Worm (Caenorhabditis elegans) whole organism, L2 larva: ENCODE data around the gene C56G2.22.

Source experiments
- aly-2 ChIP-seq: fragments of 150-350 bp; optimal IDR thresholded peaks from 2 replicates; lab custom pipeline; 2014; ENCODE audit warnings: missing biosample characterization, missing genetic modification characterization
- ceh-82 ChIP-seq: fragments of 150-350 bp; optimal IDR thresholded peaks from 2 replicates; lab custom pipeline; 2014; ENCODE audit warnings: missing biosample characterization, missing genetic modification characterization
- elt-3 ChIP-seq: sonication (generic microtip); optimal IDR thresholded peaks from 2 replicates; lab custom pipeline; 2017; ENCODE audit warnings: missing biosample characterization, missing genetic modification characterization
- fos-1 ChIP-seq: fragments of 150-350 bp; optimal IDR thresholded peaks from 2 replicates; lab custom pipeline; 2014; ENCODE audit warnings: missing biosample characterization, missing genetic modification characterization
- lin-11 ChIP-seq: fragments of 150-350 bp; sonication (generic microtip); optimal IDR thresholded peaks from 2 replicates; lab custom pipeline; 2014; ENCODE audit warnings: missing biosample characterization, missing genetic modification characterization, inconsistent platforms, mixed read lengths
- lin-39 ChIP-seq: fragments of 150-350 bp; optimal IDR thresholded peaks from 2 replicates; lab custom pipeline; 2014; ENCODE audit warnings: missing biosample characterization, missing genetic modification reagents, missing genetic modification characterization
- lsy-2 ChIP-seq, 2 experiments: fragments of 150-350 bp in 1 of 2; sonication (generic microtip) in 1 of 2; optimal IDR thresholded peaks; 2 replicates each; lab custom pipeline; 2014 to 2017; ENCODE audit warnings: missing biosample characterization in 2 of 2, missing genetic modification characterization in 2 of 2
- mdl-1 ChIP-seq, 2 experiments: fragments of 150-350 bp in 1 of 2; sonication (generic microtip) in 1 of 2; optimal IDR thresholded peaks; 2 replicates each; lab custom pipeline; 2017; ENCODE audit warnings: missing biosample characterization in 2 of 2, missing genetic modification characterization in 2 of 2
- nhr-12 ChIP-seq: fragments of 150-350 bp; optimal IDR thresholded peaks from 2 replicates; lab custom pipeline; 2014; ENCODE audit warnings: missing biosample characterization, missing genetic modification characterization
- nhr-23 ChIP-seq: fragments of 150-350 bp; optimal IDR thresholded peaks from 2 replicates; lab custom pipeline; 2014; ENCODE audit warnings: missing biosample characterization, missing genetic modification reagents, missing genetic modification characterization
- snpc-4 ChIP-seq: fragments of 150-350 bp; optimal IDR thresholded peaks from 2 replicates; lab custom pipeline; 2014; ENCODE audit warnings: missing biosample characterization, missing genetic modification characterization
- ztf-4 ChIP-seq: fragments of 150-350 bp; optimal IDR thresholded peaks from 2 replicates; lab custom pipeline; 2014; ENCODE audit warnings: missing biosample characterization, missing genetic modification characterization

DNA sequence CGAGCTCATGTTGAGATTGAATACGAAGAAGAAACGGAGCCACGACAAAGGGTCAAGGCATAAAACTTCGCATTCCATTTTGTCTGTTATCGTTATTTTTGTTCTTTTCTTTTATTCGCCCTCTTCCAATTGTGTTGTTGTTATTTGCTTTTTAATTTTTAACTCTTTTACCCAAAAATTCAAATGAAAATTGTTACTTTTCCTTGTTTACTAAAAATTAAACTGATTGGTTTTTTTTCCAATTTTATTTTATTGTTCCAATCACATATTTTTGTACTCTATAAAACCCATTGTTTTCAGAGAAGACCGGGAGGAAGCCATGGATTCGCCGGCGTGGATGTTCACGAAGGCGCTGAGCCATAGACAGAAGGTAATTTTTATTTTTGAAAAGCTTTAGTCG, 34.2 kb downstream of the C56G2.22 start, which contains the start of gene C16A3.5:
- TF ChIP-seq elt-3 (tag; lab: Kevin White, UChicago) (no peak), lsy-2 (tag; optimal IDR thresholded peaks at IDR 0.05; lab: Kevin White, UChicago) (no peak), lin-39 (tag; lab: Kevin White, UChicago) (no peak), snpc-4 (tag; lab: Kevin White, UChicago) (no peak), aly-2 (tag; lab: Kevin White, UChicago) (no peak), ztf-4 (tag; lab: Kevin White, UChicago) (no peak), mdl-1 (tag; optimal IDR thresholded peaks at IDR 0.05; lab: Kevin White, UChicago) (no peak), ceh-82 (tag; lab: Kevin White, UChicago) (no peak), nhr-12 (no peak), nhr-23 (tag; lab: Kevin White, UChicago) (no peak), lin-11 (tag; lab: Kevin White, UChicago) (no peak), fos-1 (no peak)
